Worm (Caenorhabditis elegans) whole organism, young adult: ENCODE measurements around the gene sri-30.

ENCODE experiments used
- let-526 ChIP-seq: fragments of 200-800 bp; sonication (Bioruptor generic); IDR thresholded peaks from 2 replicates; pipeline ENCODE4 v1.3.6; 2022; ENCODE audit warnings: missing genetic modification reagents, missing genetic modification characterization, missing compliant biosample characterization
- zim-3 ChIP-seq: sonication (generic microtip); optimal IDR thresholded peaks from 2 replicates; lab custom pipeline; 2017; ENCODE audit warnings: mild to moderate bottlenecking, missing genetic modification characterization, moderate library complexity, missing compliant biosample characterization

DNA sequence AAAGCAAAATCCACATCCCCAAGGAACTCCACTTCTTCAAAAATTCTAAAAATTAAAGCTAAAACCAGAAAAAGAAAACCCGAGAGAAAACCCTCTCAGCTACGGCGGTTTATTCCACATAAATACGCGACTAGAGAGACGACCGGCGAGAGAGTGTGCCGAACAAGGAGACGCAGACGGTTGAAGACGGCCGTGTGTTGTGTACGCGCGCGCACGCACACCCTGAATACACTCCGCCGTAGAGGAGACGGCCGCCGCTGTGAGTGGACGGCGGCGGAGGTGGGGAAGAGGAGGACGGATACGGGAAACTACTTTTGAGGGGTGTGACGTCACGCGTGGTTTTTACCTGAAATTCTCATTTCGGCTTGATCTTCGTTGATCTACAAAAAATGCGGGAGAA lies 8.6 kb downstream of the sri-30 start:
- TF ChIP-seq let-526 (GFP tag; lab: Robert Waterston, UW) = no peak
- no peak for TF ChIP-seq zim-3 (tag; lab: Kevin White, UChicago)
